Worm (Caenorhabditis elegans): ENCODE results near the gene tag-124.

DNA sequence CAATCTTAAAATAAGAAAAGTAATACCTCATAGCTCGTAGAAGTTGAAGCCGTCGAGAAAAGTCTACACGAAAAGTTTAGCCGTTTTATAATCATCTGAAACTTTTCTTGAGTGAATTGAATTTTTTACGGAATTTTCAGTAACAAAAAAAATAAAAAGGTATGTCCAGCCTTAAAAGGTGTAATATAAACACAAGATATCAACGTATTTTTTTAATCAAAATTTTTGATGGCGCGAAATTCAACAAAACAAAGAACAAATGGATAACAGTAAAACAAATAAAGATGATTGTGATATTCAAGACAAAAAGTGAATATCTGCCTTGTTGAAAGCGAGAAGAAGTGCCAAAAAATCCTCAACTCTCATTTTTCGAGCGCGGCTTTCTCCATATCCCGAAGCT lies 1.4 kb upstream of the tag-124 start, which contains the start of gene eral-1:
- TF ChIP-seq zag-1 (tag; optimal IDR thresholded peaks at IDR 0.05) (no peak), egl-27 (tag; optimal IDR thresholded peaks at IDR 0.05) (no peak), aly-2 (tag; optimal IDR thresholded peaks at IDR 0.05) (no peak), unc-62 (GFP tag; optimal IDR thresholded peaks at IDR 0.05) (no peak), lin-14 (GFP tag; optimal IDR thresholded peaks at IDR 0.05) (no peak), dpl-1 (GFP tag; optimal IDR thresholded peaks at IDR 0.05) (no peak), ceh-63 (GFP tag; optimal IDR thresholded peaks at IDR 0.05) (no peak), xbp-1 (tag; optimal IDR thresholded peaks at IDR 0.05) (no peak), nhr-47 (tag; optimal IDR thresholded peaks at IDR 0.05) (no peak), lin-15B (tag; optimal IDR thresholded peaks at IDR 0.05) (no peak), skn-1 (tag; optimal IDR thresholded peaks at IDR 0.05) (no peak)
